Fruit fly (Drosophila melanogaster): Measurements from ENCODE around the gene CG5039.
A peak's percentile ranks its signal among the peaks of the same experiment; 100 is the strongest.

CG5039 gene

DNA sequence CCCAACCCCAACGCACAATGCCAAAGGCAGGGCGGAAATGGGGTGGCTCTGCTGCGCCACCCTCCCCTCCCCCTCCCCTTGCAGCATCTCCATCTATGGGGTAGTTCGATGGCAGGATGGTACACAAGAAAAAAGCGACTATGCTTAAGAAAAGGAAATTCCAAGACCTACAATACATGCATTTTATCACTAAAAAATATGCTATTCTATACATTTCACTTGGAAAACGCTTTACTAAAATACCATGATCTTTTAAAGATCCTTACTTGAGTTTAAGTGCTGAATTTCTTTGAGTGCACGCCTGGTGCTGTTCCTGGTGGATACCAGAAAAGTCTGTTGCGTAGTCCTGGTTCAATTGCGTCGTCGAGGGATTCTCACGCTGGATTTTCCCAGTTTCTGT lies 47.4 kb upstream of the CG5039 start (continued):
- TF ChIP-seq so (GFP tag; IDR thresholded peaks at IDR 0.05) (peak; percentile 69; the same call in 1 of the 3 replicates), CG9817 (tag; optimal IDR thresholded peaks at IDR 0.05) (peak; percentile 59), ab (GFP tag; optimal IDR thresholded peaks at IDR 0.05) (peak; percentile 29), row (GFP tag; IDR thresholded peaks at IDR 0.05) (peak; percentile 82), repo (GFP tag; optimal IDR thresholded peaks at IDR 0.05) (peak; percentile 53), CG8089 (GFP tag; optimal IDR thresholded peaks at IDR 0.05) (peak; percentile 23), tll (GFP tag; optimal IDR thresholded peaks at IDR 0.05) (no peak), D (optimal IDR thresholded peaks at IDR 0.05) (peak; percentile 21), D (GFP tag; optimal IDR thresholded peaks at IDR 0.05) (peak; percentile 64), CG6813 (GFP tag; optimal IDR thresholded peaks at IDR 0.05) (peak; percentile 50), Sry-δ (GFP tag; optimal IDR thresholded peaks at IDR 0.05) (peak; percentile 24), CG17568 (GFP tag; optimal IDR thresholded peaks at IDR 0.05) (peak; percentile 41), twi (tag; optimal IDR thresholded peaks at IDR 0.05) (no peak), cg (GFP tag; optimal IDR thresholded peaks at IDR 0.05) (no peak), CG9797 (GFP tag; optimal IDR thresholded peaks at IDR 0.05) (no peak), onecut (GFP tag; IDR thresholded peaks at IDR 0.05) (peak; percentile 60), CrebB (tag; optimal IDR thresholded peaks at IDR 0.05) (peak; percentile 39), CG10274 (GFP tag; optimal IDR thresholded peaks at IDR 0.05) (no peak), NFAT (GFP tag; IDR thresholded peaks at IDR 0.05) (no peak; the same call in 1 of the 2 replicates), Sox102F (GFP tag; optimal IDR thresholded peaks at IDR 0.05) (peak; percentile 71), CG13424 (tag; optimal IDR thresholded peaks at IDR 0.05) (peak; percentile 73), CG18599 (GFP tag; optimal IDR thresholded peaks at IDR 0.05) (peak; percentile 90), CG7372 (GFP tag; IDR thresholded peaks at IDR 0.05) (0 out of 2 replicates have a peak, but pooled peaks have one; percentile 29), CG14710 (tag; optimal IDR thresholded peaks at IDR 0.05) (peak; percentile 32), Atf3 (GFP tag; optimal IDR thresholded peaks at IDR 0.05) (peak; percentile 11), CG4424 (GFP tag; optimal IDR thresholded peaks at IDR 0.05) (peak; percentile 61), nau (GFP tag; optimal IDR thresholded peaks at IDR 0.05) (peak; percentile 36), tup (GFP tag; optimal IDR thresholded peaks at IDR 0.05) (peak; percentile 21), btn (GFP tag; optimal IDR thresholded peaks at IDR 0.05) (peak; percentile 47), Myb (GFP tag; optimal IDR thresholded peaks at IDR 0.05) (peak; percentile 46), ttk (GFP tag; IDR thresholded peaks at IDR 0.05) (peak; percentile 76), ERR (GFP tag; optimal IDR thresholded peaks at IDR 0.05) (peak; percentile 36), sob (GFP tag; IDR thresholded peaks at IDR 0.05) (peak; percentile 72), croc (GFP tag; conservative IDR thresholded peaks at IDR 0.05) (peak; percentile 56), Gsc (GFP tag; IDR thresholded peaks at IDR 0.05) (0 out of 2 replicates have a peak, but pooled peaks have one; percentile 41), emc (GFP tag; optimal IDR thresholded peaks at IDR 0.05) (peak; percentile 17), hth (optimal IDR thresholded peaks at IDR 0.05) (no peak), sima (GFP tag; optimal IDR thresholded peaks at IDR 0.05) (peak; percentile 15), BtbVII (GFP tag; optimal IDR thresholded peaks at IDR 0.05) (peak; percentile 51), grau (tag; optimal IDR thresholded peaks at IDR 0.05) (peak; percentile 74), CG15011 (GFP tag; optimal IDR thresholded peaks at IDR 0.05) (peak; percentile 24), en (GFP tag; optimal IDR thresholded peaks at IDR 0.05) (peak; percentile 28), bsh (GFP tag; optimal IDR thresholded peaks at IDR 0.05) (peak in 1 of 2 experiments; percentile 84), CG12299 (tag; optimal IDR thresholded peaks at IDR 0.05) (no peak), oc (tag; optimal IDR thresholded peaks at IDR 0.05) (peak; percentile 45), pb (GFP tag; optimal IDR thresholded peaks at IDR 0.05) (peak; percentile 6), CG1647 (GFP tag; optimal IDR thresholded peaks at IDR 0.05) (peak; percentile 40), CG12155 (GFP tag; optimal IDR thresholded peaks at IDR 0.05) (peak; percentile 11), bcd (GFP tag; optimal IDR thresholded peaks at IDR 0.05) (peak; percentile 72), PHDP (tag; optimal IDR thresholded peaks at IDR 0.05) (peak; percentile 72), CG4617 (GFP tag; optimal IDR thresholded peaks at IDR 0.05; ENCODE audit: borderline replicate concordance) (no peak)

Data from whole organism, embryonic.